Worm (Caenorhabditis elegans) whole organism, late embryonic: ENCODE measurements around the gene C18B2.2.

Source experiments
- ceh-9 ChIP-seq: sonication (generic microtip); optimal IDR thresholded peaks from 2 replicates; lab custom pipeline; 2016; ENCODE audit warnings: mild to moderate bottlenecking, missing genetic modification characterization, inconsistent platforms, missing compliant biosample characterization
- ets-4 ChIP-seq: sonication (generic microtip); optimal IDR thresholded peaks from 2 replicates; lab custom pipeline; 2016; ENCODE audit warnings: missing genetic modification characterization, missing compliant biosample characterization
- fkh-10 ChIP-seq: fragments of 150-350 bp; optimal IDR thresholded peaks from 2 replicates; lab custom pipeline; 2014; ENCODE audit warnings: missing biosample characterization, missing genetic modification reagents, missing genetic modification characterization
- sox-4 ChIP-seq: sonication (generic microtip); optimal IDR thresholded peaks from 2 replicates; lab custom pipeline; 2017; ENCODE audit warnings: mild to moderate bottlenecking, missing genetic modification characterization, inconsistent platforms, missing compliant biosample characterization

- TF ChIP-seq fkh-10, result no peak
- no peak for TF ChIP-seq ceh-9
- TF ChIP-seq sox-4 (tag; lab: Kevin White, UChicago), result no peak
- TF ChIP-seq ets-4, result no peak
Observed at ce11 chrX:3671998-3672397, 48.7 kb downstream of the C18B2.2 start, which contains the start of gene C02F12.5.
